Worm (Caenorhabditis elegans) whole organism, L3 larva: ENCODE data around the gene sid-2.

Experiments
- ama-1 ChIP-seq: fragments of 150-350 bp; optimal IDR thresholded peaks from 2 replicates; lab custom pipeline; 2018
- nhr-12 ChIP-seq: fragments of 150-350 bp; optimal IDR thresholded peaks from 2 replicates; lab custom pipeline; 2014; ENCODE audit warnings: missing biosample characterization, missing genetic modification characterization
- ztf-11 ChIP-seq: fragments of 150-350 bp; optimal IDR thresholded peaks from 2 replicates; lab custom pipeline; 2014; ENCODE audit warnings: missing biosample characterization, missing genetic modification characterization

ce11 chrIII:13722387-13723122 is 43.3 kb downstream of the sid-2 start:
- TF ChIP-seq nhr-12 (tag; lab: Kevin White, UChicago) (no peak), ztf-11 (tag; lab: Kevin White, UChicago) (no peak), ama-1 (peak; percentile 46)
